Fruit fly (Drosophila melanogaster) whole organism, prepupa: ENCODE measurements around the gene lost.
A peak's percentile ranks its signal among the peaks of the same experiment; 100 is the strongest.

Experiments
- CG16779 ChIP-seq: fragments of 200-800 bp; sonication (Bioruptor generic); optimal IDR thresholded peaks from 3 replicates; lab custom pipeline; 2017; ENCODE audit warnings: missing biosample characterization, mild to moderate bottlenecking, missing genetic modification characterization
- Eip93F ChIP-seq: fragments of 200-800 bp; sonication (Bioruptor generic); optimal IDR thresholded peaks from 2 replicates; lab custom pipeline; 2016; ENCODE audit warnings: missing biosample characterization, mild to moderate bottlenecking, missing genetic modification characterization
- topi ChIP-seq: fragments of 200-800 bp; sonication (Bioruptor generic); optimal IDR thresholded peaks from 3 replicates; lab custom pipeline; 2016; ENCODE audit warnings: missing biosample characterization, missing genetic modification characterization
- vri ChIP-seq: fragments of 200-800 bp; sonication (Bioruptor generic); optimal IDR thresholded peaks from 3 replicates; lab custom pipeline; 2016; ENCODE audit warnings: missing biosample characterization, mild to moderate bottlenecking, missing genetic modification characterization

The lost gene

DNA sequence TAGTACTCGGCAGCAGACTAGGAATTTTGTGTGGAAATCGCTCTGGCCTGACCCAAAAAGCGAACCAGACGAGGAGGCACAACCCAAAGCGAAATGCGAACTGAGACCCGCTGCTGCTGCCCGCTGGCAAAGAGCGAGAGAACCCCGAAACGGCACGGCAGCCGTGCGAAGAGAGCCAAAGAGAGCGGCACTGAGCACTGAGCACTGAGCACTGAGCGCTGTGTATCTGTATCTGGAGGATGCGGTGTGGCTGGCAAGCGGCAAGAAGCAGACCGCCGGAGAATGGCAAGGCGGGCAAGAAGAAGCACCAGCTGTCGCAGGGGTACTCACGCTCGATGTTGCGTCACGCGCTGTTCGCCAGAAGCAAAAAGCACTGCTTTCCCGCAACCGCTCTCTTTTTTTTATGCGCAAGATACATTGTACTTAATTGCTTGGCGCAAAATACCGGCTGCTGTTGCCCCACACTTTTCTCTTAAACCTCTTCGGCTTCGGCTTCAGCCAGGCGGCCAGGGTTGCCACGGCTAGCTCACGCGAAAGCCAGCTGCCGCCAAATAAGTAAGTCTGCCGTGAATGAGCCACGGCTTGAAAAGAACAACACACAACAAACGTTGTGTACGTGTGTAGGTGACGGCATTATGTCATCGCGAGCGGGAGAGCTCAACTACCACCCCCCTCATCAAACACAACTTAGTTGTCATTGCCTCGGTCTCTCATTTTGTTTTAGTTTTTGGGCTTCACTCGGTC is 50.5 kb downstream of the lost start (continued):
- TF ChIP-seq CG16779 (tag; lab: Kevin White, UChicago) (peak; percentile 71), vri (GFP tag; lab: Kevin White, UChicago) (peak; percentile 99), topi (GFP tag; lab: Kevin White, UChicago) (no peak), Eip93F (GFP tag; lab: Kevin White, UChicago) (no peak)
- TF ChIP-seq, all 60 proteins: peak for 24
